Fruit fly (Drosophila melanogaster) whole organism, prepupa: ENCODE measurements around the gene Ten-m.
A peak's percentile ranks its signal among the peaks of the same experiment; 100 is the strongest.

Experiments used
- Blimp-1 ChIP-seq: fragments of 200-800 bp; sonication (Bioruptor generic); optimal IDR thresholded peaks from 3 replicates; lab custom pipeline; 2017; ENCODE audit warnings: missing biosample characterization, missing genetic modification characterization, mild to moderate bottlenecking, moderate library complexity, missing genetic modification reagents
- CG10631 ChIP-seq: fragments of 200-800 bp; sonication (Bioruptor generic); optimal IDR thresholded peaks from 2 replicates; lab custom pipeline; 2016; ENCODE audit warnings: missing biosample characterization, missing genetic modification characterization
- CG10669 ChIP-seq: fragments of 200-800 bp; sonication (Bioruptor generic); optimal IDR thresholded peaks from 3 replicates; lab custom pipeline; 2018; ENCODE audit warnings: missing biosample characterization, mild to moderate bottlenecking, missing genetic modification characterization, moderate library complexity
- CG11294 ChIP-seq: fragments of 200-800 bp; sonication (Bioruptor generic); IDR thresholded peaks from 2 replicates; pipeline ENCODE4 v1.3.6; 2022; ENCODE audit warnings: missing biosample characterization, missing genetic modification characterization
- CG11762 ChIP-seq: fragments of 200-800 bp; sonication (Bioruptor generic); optimal IDR thresholded peaks from 3 replicates; lab custom pipeline; 2016; ENCODE audit warnings: missing biosample characterization, missing genetic modification characterization; ENCODE audit not compliant: insufficient read depth
- CG15336 ChIP-seq: fragments of 200-800 bp; sonication (Bioruptor generic); IDR thresholded peaks from 2 replicates; pipeline ENCODE4 v1.3.6; 2022; ENCODE audit warnings: missing biosample characterization, missing genetic modification characterization
- CG1621 ChIP-seq: fragments of 200-800 bp; sonication (Bioruptor generic); optimal IDR thresholded peaks from 3 replicates; lab custom pipeline; 2018; ENCODE audit warnings: missing biosample characterization, mild to moderate bottlenecking, missing genetic modification characterization
- CG16779 ChIP-seq: fragments of 200-800 bp; sonication (Bioruptor generic); optimal IDR thresholded peaks from 3 replicates; lab custom pipeline; 2017; ENCODE audit warnings: missing biosample characterization, mild to moderate bottlenecking, missing genetic modification characterization
- CG3032 ChIP-seq: fragments of 200-800 bp; optimal IDR thresholded peaks from 2 replicates; lab custom pipeline; 2019; ENCODE audit warnings: missing biosample characterization, mild to moderate bottlenecking, missing genetic modification characterization, moderate library complexity
- CG31627 ChIP-seq: fragments of 200-800 bp; sonication (Bioruptor generic); optimal IDR thresholded peaks from 3 replicates; lab custom pipeline; 2016; ENCODE audit warnings: missing biosample characterization, missing genetic modification characterization
- CG32006 ChIP-seq: fragments of 200-800 bp; sonication (Bioruptor generic); optimal IDR thresholded peaks from 3 replicates; lab custom pipeline; 2017; ENCODE audit warnings: missing biosample characterization, mild to moderate bottlenecking, missing genetic modification characterization
- CG34406 ChIP-seq: fragments of 200-800 bp; sonication (Bioruptor generic); optimal IDR thresholded peaks from 3 replicates; lab custom pipeline; 2016; ENCODE audit warnings: missing biosample characterization, missing genetic modification characterization
- CG3919 ChIP-seq: fragments of 200-800 bp; sonication (Bioruptor generic); optimal IDR thresholded peaks from 3 replicates; lab custom pipeline; 2016; ENCODE audit warnings: missing biosample characterization, missing genetic modification characterization
- CG6163 ChIP-seq: fragments of 200-800 bp; sonication (Bioruptor generic); IDR thresholded peaks from 3 replicates; pipeline ENCODE4 v1.3.6; 2022; ENCODE audit warnings: missing biosample characterization, missing genetic modification characterization
- CG6792 ChIP-seq: fragments of 200-800 bp; sonication (Bioruptor generic); optimal IDR thresholded peaks from 3 replicates; lab custom pipeline; 2016; ENCODE audit warnings: missing biosample characterization, missing genetic modification characterization
- CG6808 ChIP-seq: fragments of 200-800 bp; sonication (Bioruptor generic); optimal IDR thresholded peaks from 3 replicates; lab custom pipeline; 2017; ENCODE audit warnings: missing biosample characterization, missing genetic modification characterization, mild to moderate bottlenecking, moderate library complexity, missing genetic modification reagents
- CG6854 ChIP-seq: fragments of 200-800 bp; sonication (Bioruptor generic); optimal IDR thresholded peaks from 2 replicates; lab custom pipeline; 2017; ENCODE audit warnings: missing biosample characterization, mild to moderate bottlenecking, missing genetic modification characterization
- CG7368 ChIP-seq: fragments of 200-800 bp; sonication (Bioruptor generic); optimal IDR thresholded peaks from 3 replicates; lab custom pipeline; 2016; ENCODE audit warnings: missing biosample characterization, missing genetic modification characterization
- CG8119 ChIP-seq: fragments of 200-800 bp; sonication (Bioruptor generic); IDR thresholded peaks from 3 replicates; pipeline ENCODE4 v1.3.6; 2022; ENCODE audit warnings: missing biosample characterization, missing genetic modification characterization
- CG8319 ChIP-seq: fragments of 200-800 bp; sonication (Bioruptor generic); optimal IDR thresholded peaks from 3 replicates; lab custom pipeline; 2016; ENCODE audit warnings: missing biosample characterization, missing genetic modification characterization
- CG8632 ChIP-seq: fragments of 200-800 bp; sonication (Bioruptor generic); optimal IDR thresholded peaks from 3 replicates; lab custom pipeline; 2016; ENCODE audit warnings: missing biosample characterization, missing genetic modification characterization
- CG9139 ChIP-seq: fragments of 200-800 bp; sonication (Bioruptor generic); optimal IDR thresholded peaks from 3 replicates; lab custom pipeline; 2017; ENCODE audit warnings: missing biosample characterization, mild to moderate bottlenecking, missing genetic modification characterization
- Eip75B ChIP-seq: fragments of 200-800 bp; sonication (Bioruptor generic); optimal IDR thresholded peaks from 3 replicates; lab custom pipeline; 2016; ENCODE audit warnings: missing biosample characterization, missing genetic modification characterization
- Eip78C ChIP-seq: fragments of 200-800 bp; sonication (Bioruptor generic); peaks from one replicate; lab custom pipeline; 2016; ENCODE audit warnings: missing biosample characterization, missing genetic modification characterization
- Eip93F ChIP-seq: fragments of 200-800 bp; sonication (Bioruptor generic); optimal IDR thresholded peaks from 2 replicates; lab custom pipeline; 2016; ENCODE audit warnings: missing biosample characterization, mild to moderate bottlenecking, missing genetic modification characterization
- Ets21C ChIP-seq: fragments of 200-800 bp; sonication (Bioruptor generic); optimal IDR thresholded peaks from 3 replicates; lab custom pipeline; 2016; ENCODE audit warnings: missing biosample characterization, missing genetic modification characterization
- Gug ChIP-seq: fragments of 200-800 bp; sonication (Bioruptor generic); IDR thresholded peaks from 2 replicates; pipeline ENCODE4 v1.3.6; 2022; ENCODE audit warnings: missing biosample characterization, missing genetic modification characterization
- Hr38 ChIP-seq: sonication (Bioruptor generic); optimal IDR thresholded peaks from 2 replicates; lab custom pipeline; 2016; ENCODE audit warnings: missing biosample characterization, missing genetic modification characterization
- Hr39 ChIP-seq: fragments of 200-800 bp; sonication (Bioruptor generic); optimal IDR thresholded peaks from 2 replicates; lab custom pipeline; 2016; ENCODE audit warnings: missing biosample characterization, missing genetic modification characterization
- Hr4 ChIP-seq: fragments of 200-800 bp; sonication (Bioruptor generic); optimal IDR thresholded peaks from 3 replicates; lab custom pipeline; 2016; ENCODE audit warnings: missing biosample characterization, missing genetic modification characterization
- Lpt ChIP-seq: fragments of 200-800 bp; sonication (Bioruptor generic); optimal IDR thresholded peaks from 3 replicates; lab custom pipeline; 2016; ENCODE audit warnings: missing biosample characterization, missing genetic modification characterization
- OdsH ChIP-seq: fragments of 200-800 bp; sonication (Bioruptor generic); optimal IDR thresholded peaks from 3 replicates; lab custom pipeline; 2016; ENCODE audit warnings: missing biosample characterization, missing genetic modification characterization
- Smox ChIP-seq: fragments of 200-800 bp; sonication (Bioruptor generic); optimal IDR thresholded peaks from 3 replicates; lab custom pipeline; 2016; ENCODE audit warnings: missing biosample characterization, missing genetic modification characterization
- Sox102F ChIP-seq: fragments of 200-800 bp; sonication (Bioruptor generic); optimal IDR thresholded peaks from 2 replicates; lab custom pipeline; 2016; ENCODE audit warnings: missing biosample characterization, mild to moderate bottlenecking, missing genetic modification characterization
- Sox14 ChIP-seq: fragments of 200-800 bp; sonication (Bioruptor generic); optimal IDR thresholded peaks from 3 replicates; lab custom pipeline; 2016; ENCODE audit warnings: missing biosample characterization, missing genetic modification characterization
- Sox15 ChIP-seq: fragments of 200-800 bp; sonication (Bioruptor generic); optimal IDR thresholded peaks from 3 replicates; lab custom pipeline; 2016; ENCODE audit warnings: missing biosample characterization, missing genetic modification characterization
- achi ChIP-seq: fragments of 200-800 bp; sonication (Bioruptor generic); optimal IDR thresholded peaks from 3 replicates; lab custom pipeline; 2016; ENCODE audit warnings: missing biosample characterization, missing genetic modification characterization
- acj6 ChIP-seq: fragments of 200-800 bp; sonication (Bioruptor generic); optimal IDR thresholded peaks from 3 replicates; lab custom pipeline; 2016; ENCODE audit warnings: missing biosample characterization, missing genetic modification characterization
- cyc ChIP-seq: fragments of 200-800 bp; sonication (Bioruptor generic); optimal IDR thresholded peaks from 3 replicates; lab custom pipeline; 2016; ENCODE audit warnings: missing biosample characterization, missing genetic modification characterization
- dac ChIP-seq: fragments of 200-800 bp; sonication (Bioruptor generic); optimal IDR thresholded peaks from 2 replicates; lab custom pipeline; 2017; ENCODE audit warnings: missing biosample characterization, mild to moderate bottlenecking, missing genetic modification characterization
- esn ChIP-seq: fragments of 200-800 bp; sonication (Bioruptor generic); optimal IDR thresholded peaks from 2 replicates; lab custom pipeline; 2016; ENCODE audit warnings: missing biosample characterization, mild to moderate bottlenecking, missing genetic modification characterization, moderate library complexity
- fd59A ChIP-seq: fragments of 200-800 bp; sonication (Bioruptor generic); optimal IDR thresholded peaks from 2 replicates; lab custom pipeline; 2017; ENCODE audit warnings: missing biosample characterization, mild to moderate bottlenecking, missing genetic modification characterization, missing genetic modification reagents
- fd85E ChIP-seq: fragments of 200-800 bp; sonication (Bioruptor generic); optimal IDR thresholded peaks from 3 replicates; lab custom pipeline; 2016; ENCODE audit warnings: missing biosample characterization, missing genetic modification characterization
- fkh ChIP-seq: fragments of 200-800 bp; sonication (Bioruptor generic); optimal IDR thresholded peaks from 3 replicates; lab custom pipeline; 2017; ENCODE audit warnings: missing biosample characterization, mild to moderate bottlenecking, missing genetic modification characterization, moderate library complexity
- net ChIP-seq: fragments of 200-800 bp; sonication (Bioruptor generic); optimal IDR thresholded peaks from 3 replicates; lab custom pipeline; 2016; ENCODE audit warnings: missing biosample characterization, missing genetic modification characterization
- pdm3 ChIP-seq: fragments of 200-800 bp; sonication (Bioruptor generic); optimal IDR thresholded peaks from 3 replicates; lab custom pipeline; 2016; ENCODE audit warnings: missing biosample characterization, missing genetic modification characterization
- salr ChIP-seq, 2 experiments: fragments of 200-800 bp; sonication (Bioruptor generic); optimal IDR thresholded peaks; 3 replicates each; lab custom pipeline; 2016 to 2018; ENCODE audit warnings: missing biosample characterization in 2 of 2, missing genetic modification characterization in 2 of 2, mild to moderate bottlenecking in 1 of 2
- ss ChIP-seq, 2 experiments: fragments of 200-800 bp; sonication (Bioruptor generic); optimal IDR thresholded peaks; 2 replicates in 1 of 2; 3 replicates in 1 of 2; lab custom pipeline; 2017 to 2018; ENCODE audit warnings: mild to moderate bottlenecking in 2 of 2, missing biosample characterization in 2 of 2, missing genetic modification characterization in 2 of 2, moderate library complexity in 1 of 2
- svp ChIP-seq: fragments of 200-800 bp; sonication (Bioruptor generic); peaks from one replicate; lab custom pipeline; 2016; ENCODE audit warnings: missing biosample characterization, missing genetic modification characterization
- vri ChIP-seq: fragments of 200-800 bp; sonication (Bioruptor generic); optimal IDR thresholded peaks from 3 replicates; lab custom pipeline; 2016; ENCODE audit warnings: missing biosample characterization, mild to moderate bottlenecking, missing genetic modification characterization

Gene Ten-m

DNA sequence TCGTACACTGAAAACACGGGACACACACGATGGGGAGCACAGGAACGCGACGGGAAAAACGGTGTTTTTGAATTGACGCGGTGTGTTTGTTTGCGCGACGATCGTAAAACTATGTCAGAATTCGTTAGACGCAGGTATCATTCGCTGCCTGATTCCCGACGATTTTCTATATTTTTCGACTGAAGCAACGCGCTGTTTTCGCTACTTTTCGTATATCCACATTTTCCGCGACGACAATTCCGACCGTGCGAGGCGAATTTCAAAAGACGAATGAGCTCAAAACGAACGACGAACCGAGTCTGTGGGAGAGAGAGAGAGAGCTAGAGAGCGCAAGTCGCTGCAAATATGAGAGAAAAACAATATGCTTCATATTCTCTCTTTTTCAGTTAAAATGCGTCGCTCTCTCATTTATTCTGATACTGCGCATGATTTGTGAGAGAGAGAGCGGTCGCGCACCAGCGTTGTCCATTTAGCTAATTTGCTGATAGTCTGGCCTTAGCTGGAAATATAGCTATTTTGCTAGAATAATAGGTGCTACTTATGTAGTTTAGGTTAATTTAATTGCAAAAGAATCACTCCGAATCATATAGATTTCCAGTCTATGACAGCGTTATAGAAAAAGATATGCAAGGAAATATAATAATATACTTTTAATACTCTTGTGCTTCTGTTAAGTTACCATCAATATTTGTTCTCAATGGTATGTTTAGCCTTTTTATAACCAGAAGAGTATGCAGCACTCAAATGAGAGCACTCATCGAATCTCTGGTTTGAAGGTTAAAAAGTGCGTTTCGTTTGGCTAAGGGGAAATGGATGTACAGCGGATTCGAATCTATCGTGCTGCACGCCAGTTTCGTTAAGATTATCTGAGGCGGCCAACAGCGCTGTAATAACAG lies at the start of gene Ten-m:
Gene Ten-m (minus strand): TSS at position 274 of the 896 bp plus-strand sequence.
- TF ChIP-seq Gug (GFP tag; lab: Robert Waterston, UW) = no peak
- TF ChIP-seq CG3919 = peak; percentile 50
- peak; percentile 8 for TF ChIP-seq CG8319 (GFP tag; lab: Kevin White, UChicago)
- TF ChIP-seq CG11294 = no peak
- TF ChIP-seq Eip93F (GFP tag; lab: Kevin White, UChicago) = peak; percentile 3
- TF ChIP-seq CG9139 = peak; percentile 31
- no peak for TF ChIP-seq Hr39
- TF ChIP-seq CG10631 (GFP tag; lab: Kevin White, UChicago) = peak; percentile 5
- TF ChIP-seq Sox14 = no peak
- TF ChIP-seq Hr4 (GFP tag; lab: Kevin White, UChicago) = peak; percentile 44
- no peak for TF ChIP-seq Sox15 (GFP tag; lab: Kevin White, UChicago)
- peak in 1 of 2 experiments; percentile 53 for TF ChIP-seq salr (GFP tag; optimal IDR thresholded peaks at IDR 0.05; lab: Kevin White, UChicago)
- TF ChIP-seq Hr38 (GFP tag; lab: Kevin White, UChicago) = no peak
- peak; percentile 0 for TF ChIP-seq CG34406 (GFP tag; lab: Kevin White, UChicago)
- TF ChIP-seq achi (GFP tag; lab: Kevin White, UChicago) = no peak
- peak; percentile 39; the same call in 1 of the 2 replicates for TF ChIP-seq CG15336 (GFP tag; lab: Robert Waterston, UW)
- TF ChIP-seq pdm3 (GFP tag; lab: Kevin White, UChicago) = peak; percentile 31
- peak; percentile 15 for TF ChIP-seq CG1621
- TF ChIP-seq fd59A = no peak
- peak; percentile 50 for TF ChIP-seq esn (GFP tag; lab: Kevin White, UChicago)
- peak; percentile 17 for TF ChIP-seq Blimp-1 (GFP tag; lab: Kevin White, UChicago)
- peak; percentile 51 for TF ChIP-seq CG32006
- TF ChIP-seq CG6792 (GFP tag; lab: Kevin White, UChicago) = peak; percentile 22
- peak; percentile 40 for TF ChIP-seq Sox102F
- peak; percentile 63 for TF ChIP-seq Eip75B (GFP tag; lab: Kevin White, UChicago)
- peak; percentile 50; the same call in 2 of the 3 replicates for TF ChIP-seq CG6163 (GFP tag; lab: Robert Waterston, UW)
- peak; percentile 65 to 68 for TF ChIP-seq ss (GFP tag; optimal IDR thresholded peaks at IDR 0.05; lab: Kevin White, UChicago)
- peak; percentile 50 for TF ChIP-seq Smox (GFP tag; lab: Kevin White, UChicago)
- peak; percentile 12 for TF ChIP-seq CG10669 (GFP tag; lab: Kevin White, UChicago)
- peak; percentile 85 for TF ChIP-seq Eip78C (GFP tag; lab: Kevin White, UChicago)
- no peak for TF ChIP-seq CG8632 (GFP tag; lab: Kevin White, UChicago)
- no peak for TF ChIP-seq cyc
- TF ChIP-seq acj6 (GFP tag; lab: Kevin White, UChicago) = peak; percentile 49
- TF ChIP-seq net = peak; percentile 45
- TF ChIP-seq CG11762 (GFP tag; lab: Kevin White, UChicago) = no peak
- TF ChIP-seq CG8119 (GFP tag; lab: Robert Waterston, UW) = peak; percentile 19; the same call in 1 of the 3 replicates
- peak; percentile 62 for TF ChIP-seq fd85E
- peak; percentile 14 for TF ChIP-seq OdsH
- TF ChIP-seq Ets21C (GFP tag; lab: Kevin White, UChicago) = peak; percentile 19
- TF ChIP-seq CG31627 (GFP tag; lab: Kevin White, UChicago) = no peak
- peak; percentile 91 for TF ChIP-seq svp (GFP tag; lab: Kevin White, UChicago)
- peak; percentile 1 for TF ChIP-seq Lpt (GFP tag; lab: Kevin White, UChicago)
- peak; percentile 34 for TF ChIP-seq CG7368 (GFP tag; lab: Kevin White, UChicago)
- peak; percentile 32 for TF ChIP-seq CG16779
- peak; percentile 73 for TF ChIP-seq CG6854
- TF ChIP-seq CG3032 (tag; lab: Kevin White, UChicago) = peak; percentile 42
- peak; percentile 56 for TF ChIP-seq fkh
- peak; percentile 40 for TF ChIP-seq vri (GFP tag; lab: Kevin White, UChicago)
- peak; percentile 60 for TF ChIP-seq CG6808 (GFP tag; lab: Kevin White, UChicago)
- no peak for TF ChIP-seq dac (GFP tag; lab: Kevin White, UChicago)
